Worm (Caenorhabditis elegans) whole organism, L4 larva: Measurements from ENCODE around the gene F18E3.13.

Source experiments
- D1046.2 ChIP-seq: fragments of 200-800 bp; sonication (Bioruptor generic); IDR thresholded peaks from 2 replicates; pipeline ENCODE4 v1.3.6; 2022; ENCODE audit warnings: missing genetic modification characterization, missing compliant biosample characterization
- F37D6.2 ChIP-seq: sonication (generic microtip); optimal IDR thresholded peaks from 2 replicates; lab custom pipeline; 2016; ENCODE audit warnings: mild to moderate bottlenecking, missing genetic modification characterization, missing compliant biosample characterization
- F44E2.7 ChIP-seq: fragments of 200-800 bp; sonication (Bioruptor generic); IDR thresholded peaks from 2 replicates; pipeline ENCODE4 v2.1.2; 2022; ENCODE audit warnings: missing genetic modification characterization, missing compliant biosample characterization
- F49E8.2 ChIP-seq: sonication (generic microtip); optimal IDR thresholded peaks from 2 replicates; lab custom pipeline; 2016; ENCODE audit warnings: missing compliant biosample characterization, mild to moderate bottlenecking, missing genetic modification characterization, borderline replicate concordance
- T20F7.1 ChIP-seq: fragments of 200-800 bp; sonication (Bioruptor generic); optimal IDR thresholded peaks from 2 replicates; lab custom pipeline; 2018; ENCODE audit warnings: mild to moderate bottlenecking, missing genetic modification characterization, missing compliant biosample characterization
- Y105C5A.15 ChIP-seq: fragments of 200-800 bp; sonication (Bioruptor generic); IDR thresholded peaks from 2 replicates; pipeline ENCODE4 v1.3.6; 2022; ENCODE audit warnings: missing genetic modification characterization, missing compliant biosample characterization
- Y48G9A.11 ChIP-seq: fragments of 200-800 bp; sonication (Bioruptor generic); IDR thresholded peaks from 2 replicates; pipeline ENCODE4 v1.3.6; 2022; ENCODE audit warnings: missing genetic modification reagents, missing genetic modification characterization, missing compliant biosample characterization
- Y75B8A.6 ChIP-seq: fragments of 200-800 bp; sonication (Bioruptor generic); IDR thresholded peaks from 2 replicates; pipeline ENCODE4 v1.3.6; 2022; ENCODE audit warnings: missing genetic modification reagents, missing genetic modification characterization, missing compliant biosample characterization
- ZK337.2 ChIP-seq: fragments of 200-800 bp; sonication (Bioruptor generic); IDR thresholded peaks from 2 replicates; pipeline ENCODE4 v1.3.6; 2022; ENCODE audit warnings: missing genetic modification reagents, missing genetic modification characterization, missing compliant biosample characterization
- arid-1 ChIP-seq: fragments of 200-800 bp; sonication (Bioruptor generic); conservative IDR thresholded peaks from 2 replicates; pipeline ENCODE4 v1.3.6; 2022; ENCODE audit warnings: missing genetic modification reagents, missing genetic modification characterization, missing compliant biosample characterization
- attf-4 ChIP-seq: sonication (generic microtip); optimal IDR thresholded peaks from 3 replicates; lab custom pipeline; 2017; ENCODE audit warnings: missing biosample characterization, missing genetic modification characterization
- ceh-20 ChIP-seq: fragments of 200-800 bp; sonication (Bioruptor generic); IDR thresholded peaks from 2 replicates; pipeline ENCODE4 v1.3.6; 2022; ENCODE audit warnings: missing genetic modification reagents, missing genetic modification characterization, missing compliant biosample characterization
- ceh-28 ChIP-seq: fragments of 150-350 bp; optimal IDR thresholded peaks from 2 replicates; lab custom pipeline; 2014; ENCODE audit warnings: missing biosample characterization, missing genetic modification reagents, missing genetic modification characterization
- ctbp-1 ChIP-seq: fragments of 200-800 bp; sonication (Bioruptor generic); IDR thresholded peaks from 2 replicates; pipeline ENCODE4 v1.3.6; 2022; ENCODE audit warnings: missing genetic modification reagents, missing genetic modification characterization, missing compliant biosample characterization
- daf-16 ChIP-seq, 3 experiments: sonication (generic microtip); optimal IDR thresholded peaks; 2 replicates each; lab custom pipeline; 2016 to 2017; ENCODE audit warnings: missing genetic modification characterization in 3 of 3, missing genetic modification reagents in 3 of 3, mild to moderate bottlenecking in 2 of 3, missing compliant biosample characterization in 2 of 3, missing biosample characterization in 1 of 3, moderate library complexity in 1 of 3
- dmd-6 ChIP-seq: fragments of 200-800 bp; sonication (Bioruptor generic); IDR thresholded peaks from 2 replicates; pipeline ENCODE4 v1.3.6; 2022; ENCODE audit warnings: missing genetic modification reagents, missing genetic modification characterization, missing compliant biosample characterization
- duxl-1 ChIP-seq: sonication (generic microtip); optimal IDR thresholded peaks from 2 replicates; lab custom pipeline; 2016; ENCODE audit warnings: mild to moderate bottlenecking, missing genetic modification characterization, moderate library complexity, missing compliant biosample characterization; ENCODE audit not compliant: poor library complexity
- egl-27 ChIP-seq: sonication (generic microtip); optimal IDR thresholded peaks from 3 replicates; lab custom pipeline; 2017; ENCODE audit warnings: missing biosample characterization, missing genetic modification reagents, missing genetic modification characterization
- egl-43 ChIP-seq: fragments of 200-800 bp; sonication (Bioruptor generic); IDR thresholded peaks from 2 replicates; pipeline ENCODE4 v1.3.6; 2022; ENCODE audit warnings: missing genetic modification reagents, missing genetic modification characterization, missing compliant biosample characterization
- gei-8 ChIP-seq: fragments of 200-800 bp; sonication (Bioruptor generic); optimal IDR thresholded peaks from 2 replicates; lab custom pipeline; 2018; ENCODE audit warnings: mild to moderate bottlenecking, missing genetic modification characterization, missing compliant biosample characterization
- hif-1 ChIP-seq, 2 experiments: sonication (generic microtip); optimal IDR thresholded peaks; 2 replicates each; lab custom pipeline; 2016 to 2017; ENCODE audit warnings: missing compliant biosample characterization in 2 of 2, missing genetic modification characterization in 2 of 2, missing genetic modification reagents in 2 of 2, missing genotype in 2 of 2, mild to moderate bottlenecking in 1 of 2
- hlh-11 ChIP-seq: fragments of 200-800 bp; sonication (Bioruptor generic); optimal IDR thresholded peaks from 2 replicates; lab custom pipeline; 2018; ENCODE audit warnings: mild to moderate bottlenecking, missing genetic modification characterization, missing compliant biosample characterization
- hlh-30 ChIP-seq: sonication (generic microtip); optimal IDR thresholded peaks from 2 replicates; lab custom pipeline; 2017; ENCODE audit warnings: antibody characterized with exemption, mild to moderate bottlenecking, missing genetic modification characterization, missing compliant biosample characterization; ENCODE audit not compliant: insufficient read depth
- hmg-1.1 ChIP-seq: fragments of 200-800 bp; sonication (Bioruptor generic); IDR thresholded peaks from 2 replicates; pipeline ENCODE4 v1.3.6; 2022; ENCODE audit warnings: missing genetic modification reagents, missing genetic modification characterization, missing compliant biosample characterization
- lin-1 ChIP-seq: fragments of 200-800 bp; sonication (Bioruptor generic); IDR thresholded peaks from 2 replicates; pipeline ENCODE4 v1.3.6; 2022; ENCODE audit warnings: missing genetic modification reagents, missing genetic modification characterization, missing compliant biosample characterization
- lir-3 ChIP-seq: sonication (generic microtip); optimal IDR thresholded peaks from 2 replicates; lab custom pipeline; 2016; ENCODE audit warnings: mild to moderate bottlenecking, missing genetic modification characterization, missing compliant biosample characterization
- mdl-1 ChIP-seq, 2 experiments: fragments of 150-350 bp in 1 of 2; sonication (generic microtip) in 1 of 2; optimal IDR thresholded peaks; 2 replicates each; lab custom pipeline; 2014 to 2017; ENCODE audit warnings: missing biosample characterization in 2 of 2, missing genetic modification characterization in 2 of 2
- mes-2 ChIP-seq: sonication (generic microtip); optimal IDR thresholded peaks from 2 replicates; lab custom pipeline; 2016; ENCODE audit warnings: missing genotype, mild to moderate bottlenecking, missing genetic modification characterization, missing compliant biosample characterization; ENCODE audit not compliant: poor library complexity, severe bottlenecking
- mxl-3 ChIP-seq: fragments of 200-800 bp; sonication (Bioruptor generic); optimal IDR thresholded peaks from 2 replicates; lab custom pipeline; 2018; ENCODE audit warnings: mild to moderate bottlenecking, missing genetic modification characterization, missing compliant biosample characterization
- nhr-111 ChIP-seq: fragments of 200-800 bp; sonication (Bioruptor generic); optimal IDR thresholded peaks from 2 replicates; lab custom pipeline; 2018; ENCODE audit warnings: mild to moderate bottlenecking, missing genetic modification characterization, missing compliant biosample characterization
- nhr-48 ChIP-seq: sonication (generic microtip); optimal IDR thresholded peaks from 2 replicates; lab custom pipeline; 2016; ENCODE audit warnings: mild to moderate bottlenecking, missing genetic modification characterization, missing compliant biosample characterization
- nhr-77 ChIP-seq: fragments of 150-350 bp; optimal IDR thresholded peaks from 2 replicates; lab custom pipeline; 2014; ENCODE audit warnings: missing biosample characterization, missing genetic modification characterization
- pqm-1 ChIP-seq: sonication (generic microtip); optimal IDR thresholded peaks from 2 replicates; lab custom pipeline; 2017; ENCODE audit warnings: missing biosample characterization, missing genetic modification characterization
- sdz-12 ChIP-seq: fragments of 200-800 bp; sonication (Bioruptor generic); optimal IDR thresholded peaks from 2 replicates; lab custom pipeline; 2018; ENCODE audit warnings: mild to moderate bottlenecking, missing genetic modification characterization, missing compliant biosample characterization
- set-16 ChIP-seq: fragments of 200-800 bp; sonication (Bioruptor generic); IDR thresholded peaks from 2 replicates; pipeline ENCODE4 v1.3.6; 2022; ENCODE audit warnings: missing genetic modification reagents, missing genetic modification characterization, missing compliant biosample characterization
- snpc-1.2 ChIP-seq: fragments of 200-800 bp; sonication (Bioruptor generic); IDR thresholded peaks from 2 replicates; pipeline ENCODE4 v1.3.6; 2022; ENCODE audit warnings: missing genetic modification reagents, missing genetic modification characterization, missing compliant biosample characterization
- snpc-4 ChIP-seq: fragments of 150-350 bp; optimal IDR thresholded peaks from 2 replicates; lab custom pipeline; 2014; ENCODE audit warnings: missing biosample characterization, missing genetic modification characterization
- spr-1 ChIP-seq: sonication (generic microtip); optimal IDR thresholded peaks from 2 replicates; lab custom pipeline; 2016; ENCODE audit warnings: mild to moderate bottlenecking, missing genetic modification characterization, missing compliant biosample characterization
- spr-3 ChIP-seq: fragments of 200-800 bp; sonication (Bioruptor generic); optimal IDR thresholded peaks from 2 replicates; lab custom pipeline; 2018; ENCODE audit warnings: mild to moderate bottlenecking, missing genetic modification characterization, missing compliant biosample characterization
- tra-1 ChIP-seq: fragments of 200-800 bp; sonication (Bioruptor generic); IDR thresholded peaks from 2 replicates; pipeline ENCODE4 v1.3.6; 2022; ENCODE audit warnings: missing genetic modification reagents, missing genetic modification characterization, missing compliant biosample characterization
- unc-62 ChIP-seq, 3 experiments: fragments of 150-350 bp in 1 of 3; sonication (generic microtip); optimal IDR thresholded peaks in 2 of 3; peaks in 1 of 3; 1 replicate in 1 of 3; 2 replicates in 2 of 3; lab custom pipeline; 2014 to 2017; ENCODE audit warnings: missing biosample characterization in 3 of 3, missing genetic modification characterization in 3 of 3, missing genetic modification reagents in 3 of 3, missing genotype in 1 of 3
- zfp-2 ChIP-seq: sonication (generic microtip); optimal IDR thresholded peaks from 2 replicates; lab custom pipeline; 2016; ENCODE audit warnings: mild to moderate bottlenecking, missing genetic modification characterization, missing compliant biosample characterization

Gene F18E3.13

DNA sequence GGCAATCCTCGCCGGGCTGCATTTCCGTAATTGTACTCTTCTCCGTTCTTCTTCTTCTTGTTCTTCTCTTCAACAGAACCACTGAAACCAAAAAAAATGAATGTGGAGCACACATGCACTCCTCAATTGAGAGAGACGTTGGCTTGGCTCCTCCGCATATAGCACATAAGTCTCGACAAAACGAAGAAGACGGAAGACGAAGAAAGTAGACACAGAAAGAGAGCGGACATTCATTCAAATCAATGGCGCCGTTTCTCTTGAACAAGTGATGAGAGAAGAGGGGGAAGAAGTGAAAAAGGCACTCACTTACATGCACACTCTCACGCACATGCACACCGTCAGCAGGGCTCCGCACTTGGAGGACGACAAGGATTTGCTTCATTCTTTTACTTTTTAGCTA lies 21.6 kb downstream of the F18E3.13 start, which contains the start of gene F25E5.9 (continued):
- TF ChIP-seq daf-16 (GFP tag; optimal IDR thresholded peaks at IDR 0.05; lab: Kevin White, UChicago) (no peak), daf-16 (tag; optimal IDR thresholded peaks at IDR 0.05; lab: Kevin White, UChicago) (no peak), mes-2 (peak; percentile 23), ceh-20 (GFP tag; lab: Robert Waterston, UW) (no peak), hlh-30 (tag; lab: Kevin White, UChicago) (peak; percentile 20), snpc-4 (tag; lab: Kevin White, UChicago) (no peak), hif-1 (tag; optimal IDR thresholded peaks at IDR 0.05; lab: Kevin White, UChicago) (peak in 1 of 2 experiments; percentile 3), D1046.2 (0 out of 2 replicates have a peak, but pooled peaks have one; percentile 40), snpc-1.2 (GFP tag; lab: Robert Waterston, UW) (no peak), hlh-11 (tag; lab: Kevin White, UChicago) (peak; percentile 7), set-16 (GFP tag; lab: Robert Waterston, UW) (0 out of 2 replicates have a peak, but pooled peaks have one; percentile 12), mdl-1 (tag; optimal IDR thresholded peaks at IDR 0.05; lab: Kevin White, UChicago) (peak in 1 of 2 experiments; percentile 22), Y75B8A.6 (GFP tag; lab: Robert Waterston, UW) (no peak), arid-1 (GFP tag; lab: Robert Waterston, UW) (no peak), nhr-77 (tag; lab: Kevin White, UChicago) (no peak), sdz-12 (no peak), hmg-1.1 (GFP tag; lab: Robert Waterston, UW) (peak; percentile 67), tra-1 (GFP tag; lab: Robert Waterston, UW) (0 out of 2 replicates have a peak, but pooled peaks have one; percentile 11), pqm-1 (tag; lab: Kevin White, UChicago) (no peak), F44E2.7 (no peak), ctbp-1 (GFP tag; lab: Robert Waterston, UW) (peak; percentile 61), duxl-1 (peak; percentile 48), mxl-3 (peak; percentile 16), zfp-2 (tag; lab: Kevin White, UChicago) (no peak), egl-43 (GFP tag; lab: Robert Waterston, UW) (peak; percentile 72; the same call in 1 of the 2 replicates), attf-4 (tag; lab: Kevin White, UChicago) (no peak), unc-62 (GFP tag; optimal IDR thresholded peaks at IDR 0.05 in 1 of 2; lab: Kevin White, UChicago) (peak in 1 of 2 experiments; percentile 33), unc-62 (tag; optimal IDR thresholded peaks at IDR 0.05; lab: Kevin White, UChicago) (no peak)

DNA sequence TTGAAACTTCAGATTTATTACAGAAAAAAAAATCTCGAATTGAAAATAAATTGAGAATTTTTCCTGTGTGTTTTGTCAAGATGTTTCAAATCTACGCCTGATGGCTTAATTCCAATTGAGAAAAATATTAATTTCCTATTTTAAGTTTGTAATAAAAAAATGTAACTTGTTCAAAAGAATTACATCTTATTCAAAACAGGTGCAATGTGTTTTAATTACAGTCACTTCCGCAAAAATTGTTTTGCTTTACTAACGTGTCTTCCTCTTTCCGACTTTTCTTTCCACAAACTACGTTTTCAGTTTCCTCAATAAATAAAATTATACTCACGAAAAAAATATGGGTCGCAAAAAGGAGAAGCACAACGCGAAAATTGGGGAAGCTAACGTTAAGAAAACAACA lies 22.0 kb downstream of the F18E3.13 start, which contains the start of gene F25E5.16:
F25E5.16 (plus strand) TSS at position 301 of the 400 bp plus-strand sequence.
- TF ChIP-seq egl-27, result no peak
- TF ChIP-seq nhr-48 (tag; lab: Kevin White, UChicago), result no peak
- TF ChIP-seq ceh-28 (tag; lab: Kevin White, UChicago), result no peak
- no peak for TF ChIP-seq F37D6.2
- TF ChIP-seq dmd-6, result no peak
- no peak for TF ChIP-seq nhr-111
- TF ChIP-seq F49E8.2 (tag; lab: Kevin White, UChicago), result no peak
- no peak for TF ChIP-seq spr-1 (tag; lab: Kevin White, UChicago)
- TF ChIP-seq hlh-30 (tag; lab: Kevin White, UChicago), result no peak
- TF ChIP-seq T20F7.1 (GFP tag; lab: Kevin White, UChicago), result no peak

DNA sequence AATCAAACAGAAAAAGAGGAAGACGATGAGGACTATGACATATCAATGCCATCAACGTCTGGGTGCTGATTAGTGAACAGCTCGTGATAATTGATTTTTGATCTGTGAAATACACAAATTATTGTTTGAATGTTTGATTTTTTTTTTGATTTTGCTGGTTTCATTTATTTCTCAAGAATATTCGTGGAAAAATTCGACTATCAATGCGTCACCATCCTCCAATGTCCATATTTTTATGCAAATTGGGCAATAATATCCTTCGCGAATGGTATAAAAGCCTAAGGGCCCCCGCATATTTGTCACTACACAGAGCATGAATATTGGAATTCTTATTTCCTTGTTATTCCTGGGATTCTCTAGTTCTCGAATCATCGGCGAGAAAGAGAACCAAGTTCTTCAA lies 23.8 kb downstream of the F18E3.13 start, which contains the start of gene try-13:
try-13 (plus strand) TSS at position 301 of the 400 bp plus-strand sequence.
- TF ChIP-seq Y105C5A.15 (GFP tag; lab: Robert Waterston, UW), result no peak
- no peak for TF ChIP-seq snpc-1.2 (GFP tag; lab: Robert Waterston, UW)
- TF ChIP-seq lin-1 (GFP tag; lab: Robert Waterston, UW), result no peak
- no peak for TF ChIP-seq lir-3 (tag; lab: Kevin White, UChicago)
- TF ChIP-seq spr-3 (GFP tag; lab: Kevin White, UChicago), result no peak
- TF ChIP-seq nhr-48 (tag; lab: Kevin White, UChicago), result no peak
- no peak for TF ChIP-seq Y48G9A.11
- TF ChIP-seq gei-8 (GFP tag; lab: Kevin White, UChicago), result no peak
- TF ChIP-seq ZK337.2 (GFP tag; lab: Robert Waterston, UW), result no peak
- TF ChIP-seq, all 104 proteins: peak for 0
